Fruit fly (Drosophila melanogaster): ENCODE results near the gene CG11755.

The CG11755 gene

dm6 chr3R:8676560-8677000 is at the start of gene CG11755, which contains the start of the genes Unc50 and CG8043 (continued):
- TF ChIP-seq btn (GFP tag; optimal IDR thresholded peaks at IDR 0.05), result no peak
- TF ChIP-seq peb (GFP tag; IDR thresholded peaks at IDR 0.05), result peak; percentile 50
- peak; percentile 67 for TF ChIP-seq CG1647 (GFP tag; optimal IDR thresholded peaks at IDR 0.05)
- TF ChIP-seq inv (GFP tag; IDR thresholded peaks at IDR 0.05; ENCODE audit: partially characterized antibody), result peak; percentile 97
- no peak for TF ChIP-seq toy (GFP tag; IDR thresholded peaks at IDR 0.05)
- no peak for TF ChIP-seq fd64A (GFP tag; optimal IDR thresholded peaks at IDR 0.05)
- TF ChIP-seq CG43689 (GFP tag; IDR thresholded peaks at IDR 0.05), result no peak
- TF ChIP-seq ATbp (GFP tag; optimal IDR thresholded peaks at IDR 0.05), result peak; percentile 32
- TF ChIP-seq tin (GFP tag; optimal IDR thresholded peaks at IDR 0.05), result peak; percentile 77
- peak; percentile 35; the same call in 1 of the 2 replicates for TF ChIP-seq Drgx (GFP tag; IDR thresholded peaks at IDR 0.05)
- TF ChIP-seq Ets97D (GFP tag; optimal IDR thresholded peaks at IDR 0.05), result peak; percentile 74
- TF ChIP-seq CG17912 (GFP tag; optimal IDR thresholded peaks at IDR 0.05), result no peak
- peak; percentile 41 for TF ChIP-seq CG8281 (tag; optimal IDR thresholded peaks at IDR 0.05)
- TF ChIP-seq Adf1 (GFP tag; IDR thresholded peaks at IDR 0.05), result peak; percentile 73
- peak; percentile 57 for TF ChIP-seq CG16815 (GFP tag; optimal IDR thresholded peaks at IDR 0.05)
- no peak for TF ChIP-seq cad (GFP tag; optimal IDR thresholded peaks at IDR 0.05)
- no peak for TF ChIP-seq p53 (GFP tag; optimal IDR thresholded peaks at IDR 0.05)
- peak; percentile 10; the same call in 1 of the 2 replicates for TF ChIP-seq Ravus (GFP tag; IDR thresholded peaks at IDR 0.05)
- TF ChIP-seq CG11456 (GFP tag; IDR thresholded peaks at IDR 0.05), result peak; percentile 81
- TF ChIP-seq CG31441 (GFP tag; IDR thresholded peaks at IDR 0.05), result peak; percentile 78
- TF ChIP-seq CG10543 (GFP tag; optimal IDR thresholded peaks at IDR 0.05), result peak; percentile 78
- TF ChIP-seq CG30431 (GFP tag; optimal IDR thresholded peaks at IDR 0.05), result no peak
- TF ChIP-seq CG7745 (tag; optimal IDR thresholded peaks at IDR 0.05), result no peak
- peak; percentile 68 for TF ChIP-seq zfh1 (GFP tag; IDR thresholded peaks at IDR 0.05)
- TF ChIP-seq CG5953 (GFP tag; IDR thresholded peaks at IDR 0.05), result no peak
- TF ChIP-seq unpg (GFP tag; optimal IDR thresholded peaks at IDR 0.05), result peak; percentile 74
- peak; percentile 79 for TF ChIP-seq az2 (GFP tag; optimal IDR thresholded peaks at IDR 0.05)
- TF ChIP-seq usp (GFP tag; optimal IDR thresholded peaks at IDR 0.05), result no peak
- TF ChIP-seq CG3407 (GFP tag; optimal IDR thresholded peaks at IDR 0.05), result peak; percentile 53
- TF ChIP-seq sqz (GFP tag; optimal IDR thresholded peaks at IDR 0.05), result peak; percentile 30
- no peak; the same call in 2 of the 3 replicates for TF ChIP-seq ci (GFP tag; IDR thresholded peaks at IDR 0.05)
- 0 out of 2 replicates have a peak, but pooled peaks have one; percentile 7 for TF ChIP-seq CG17328 (GFP tag; IDR thresholded peaks at IDR 0.05)
- TF ChIP-seq pb (GFP tag; optimal IDR thresholded peaks at IDR 0.05), result peak; percentile 47
- peak; percentile 99 for TF ChIP-seq Scr (GFP tag; IDR thresholded peaks at IDR 0.05; ENCODE audit: partially characterized antibody)
- peak; percentile 76 for TF ChIP-seq cas (GFP tag; IDR thresholded peaks at IDR 0.05)
- TF ChIP-seq CG9932 (GFP tag; IDR thresholded peaks at IDR 0.05), result peak; percentile 95
- TF ChIP-seq Vsx1 (GFP tag; optimal IDR thresholded peaks at IDR 0.05), result no peak
- TF ChIP-seq ERR (GFP tag; optimal IDR thresholded peaks at IDR 0.05), result peak; percentile 15
- TF ChIP-seq CG34422 (GFP tag; IDR thresholded peaks at IDR 0.05), result no peak
- 0 out of 2 replicates have a peak, but pooled peaks have one; percentile 61 for TF ChIP-seq wdn (GFP tag; IDR thresholded peaks at IDR 0.05)
- peak; percentile 87 for TF ChIP-seq CG12391 (tag; optimal IDR thresholded peaks at IDR 0.05)
- peak; percentile 56 for TF ChIP-seq Side (GFP tag; optimal IDR thresholded peaks at IDR 0.05)
- no peak for TF ChIP-seq dm (GFP tag; optimal IDR thresholded peaks at IDR 0.05)
- TF ChIP-seq CG5245 (GFP tag; optimal IDR thresholded peaks at IDR 0.05), result peak; percentile 45
- TF ChIP-seq Xbp1 (GFP tag; optimal IDR thresholded peaks at IDR 0.05), result peak; percentile 91
- peak; percentile 90 for TF ChIP-seq Dbx (GFP tag; IDR thresholded peaks at IDR 0.05)
- peak; percentile 67 for TF ChIP-seq CG14441 (GFP tag; IDR thresholded peaks at IDR 0.05)
- TF ChIP-seq mam (GFP tag; optimal IDR thresholded peaks at IDR 0.05), result peak; percentile 73
- no peak for TF ChIP-seq chm (GFP tag; IDR thresholded peaks at IDR 0.05)
- TF ChIP-seq crp (GFP tag; optimal IDR thresholded peaks at IDR 0.05), result peak; percentile 94 to 98
- TF ChIP-seq CG9215 (GFP tag; IDR thresholded peaks at IDR 0.05), result peak; percentile 84
- peak in 1 of 2 experiments; percentile 64 for TF ChIP-seq Hr51 (GFP tag; optimal IDR thresholded peaks at IDR 0.05)

All from whole organism, embryonic.